Worm (Caenorhabditis elegans): ENCODE measurements around the gene dhs-27.

Gene dhs-27

DNA sequence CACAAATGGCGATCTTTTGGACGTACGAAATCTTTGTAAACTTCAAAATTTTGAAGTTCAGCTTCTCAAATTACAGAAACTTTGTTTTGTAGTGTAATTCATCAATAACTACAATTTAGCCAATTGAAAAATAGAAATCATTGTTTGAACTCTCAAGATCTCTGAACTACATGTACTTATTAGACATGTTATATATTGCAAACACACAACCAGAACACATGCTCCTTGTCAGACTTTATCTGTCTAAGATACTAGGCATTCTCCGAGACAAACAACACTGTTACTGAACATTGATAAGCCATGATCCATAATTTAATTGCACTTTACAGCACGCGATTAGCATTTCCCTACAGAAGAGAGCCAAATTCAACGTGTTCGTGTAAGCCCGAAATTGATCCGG lies 10.0 kb upstream of the dhs-27 start, which contains the start of gene ZK813.6:
Gene ZK813.6 (plus strand): TSS at position 301 of the 400 bp plus-strand sequence.
- no peak for TF ChIP-seq ztf-11 (tag; optimal IDR thresholded peaks at IDR 0.05)

DNA sequence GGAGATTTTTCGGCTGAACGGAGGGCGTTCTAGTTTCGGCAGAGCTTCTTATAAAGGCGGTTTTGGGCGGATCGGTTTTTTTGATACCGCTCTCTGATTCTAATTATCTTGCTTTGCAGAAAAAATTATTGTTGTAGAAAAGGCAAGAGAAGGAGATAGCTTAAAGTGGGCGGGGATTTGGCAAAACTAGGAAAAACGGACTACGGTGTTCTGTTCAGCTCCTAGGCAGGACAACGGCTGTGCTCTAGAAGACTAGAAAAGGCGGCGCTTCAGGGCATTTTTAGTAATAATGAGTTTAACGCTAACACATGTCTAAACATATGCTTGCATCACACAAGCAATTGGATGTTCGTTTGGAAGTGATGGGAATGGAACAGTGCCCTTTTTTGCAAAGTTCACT lies 4.6 kb upstream of the dhs-27 start, which contains the start of gene C04F6.7:
Gene C04F6.7 (minus strand): TSS at position 101 of the 400 bp plus-strand sequence.
- TF ChIP-seq tag-97 (GFP tag; IDR thresholded peaks at IDR 0.05) (no peak), D1046.2 (GFP tag; IDR thresholded peaks at IDR 0.05) (no peak), ZK337.2 (GFP tag; IDR thresholded peaks at IDR 0.05) (no peak), zag-1 (tag; optimal IDR thresholded peaks at IDR 0.05) (no peak), zfp-2 (tag; optimal IDR thresholded peaks at IDR 0.05) (no peak), F10B5.3 (tag; optimal IDR thresholded peaks at IDR 0.05) (no peak), Y105C5A.15 (GFP tag; IDR thresholded peaks at IDR 0.05) (no peak), nhr-6 (tag; optimal IDR thresholded peaks at IDR 0.05) (no peak), mxl-2 (GFP tag; conservative IDR thresholded peaks at IDR 0.05) (no peak), zip-2 (tag; optimal IDR thresholded peaks at IDR 0.05) (no peak), ztf-7 (tag; optimal IDR thresholded peaks at IDR 0.05) (no peak), skn-1 (tag; optimal IDR thresholded peaks at IDR 0.05) (no peak), hlh-30 (tag; optimal IDR thresholded peaks at IDR 0.05; ENCODE audit: insufficient read depth) (no peak), dmd-6 (GFP tag; IDR thresholded peaks at IDR 0.05) (no peak), daf-12 (tag; optimal IDR thresholded peaks at IDR 0.05) (no peak), ces-1 (GFP tag; optimal IDR thresholded peaks at IDR 0.05) (no peak), unc-130 (GFP tag; optimal IDR thresholded peaks at IDR 0.05) (no peak)

DNA sequence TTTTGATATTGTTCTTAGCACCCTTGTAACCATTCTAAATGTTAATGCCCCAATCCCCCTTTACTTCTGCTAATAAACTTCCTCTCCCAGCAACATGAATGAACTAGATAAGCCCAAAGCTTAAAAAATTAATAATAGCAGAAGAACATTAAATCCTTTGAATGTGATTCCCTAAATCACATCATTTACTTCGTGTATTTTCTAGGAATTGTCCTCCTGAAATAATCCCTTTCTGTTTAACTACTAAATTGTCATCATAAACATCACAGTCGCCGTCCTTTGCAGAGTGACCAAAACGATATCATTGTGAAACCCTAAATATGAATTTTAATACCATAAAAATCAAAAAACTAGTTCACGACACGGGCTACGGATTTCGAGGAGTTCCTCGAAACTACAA lies 1.6 kb upstream of the dhs-27 start:
- no peak for TF ChIP-seq F44E2.7 (GFP tag; IDR thresholded peaks at IDR 0.05)
- no peak for TF ChIP-seq attf-4 (tag; optimal IDR thresholded peaks at IDR 0.05)
- no peak for TF ChIP-seq nhr-48 (tag; optimal IDR thresholded peaks at IDR 0.05)
- no peak for TF ChIP-seq F26F4.8 (GFP tag; conservative IDR thresholded peaks at IDR 0.05)
- no peak for TF ChIP-seq hlh-30 (tag; optimal IDR thresholded peaks at IDR 0.05; ENCODE audit: insufficient read depth)
- TF ChIP-seq unc-62 (GFP tag; optimal IDR thresholded peaks at IDR 0.05 in 1 of 2): no peak
- TF ChIP-seq unc-62 (tag; optimal IDR thresholded peaks at IDR 0.05): no peak
- TF ChIP-seq snpc-1.2 (GFP tag; IDR thresholded peaks at IDR 0.05): no peak
- no peak for TF ChIP-seq egl-27 (tag; optimal IDR thresholded peaks at IDR 0.05)

DNA sequence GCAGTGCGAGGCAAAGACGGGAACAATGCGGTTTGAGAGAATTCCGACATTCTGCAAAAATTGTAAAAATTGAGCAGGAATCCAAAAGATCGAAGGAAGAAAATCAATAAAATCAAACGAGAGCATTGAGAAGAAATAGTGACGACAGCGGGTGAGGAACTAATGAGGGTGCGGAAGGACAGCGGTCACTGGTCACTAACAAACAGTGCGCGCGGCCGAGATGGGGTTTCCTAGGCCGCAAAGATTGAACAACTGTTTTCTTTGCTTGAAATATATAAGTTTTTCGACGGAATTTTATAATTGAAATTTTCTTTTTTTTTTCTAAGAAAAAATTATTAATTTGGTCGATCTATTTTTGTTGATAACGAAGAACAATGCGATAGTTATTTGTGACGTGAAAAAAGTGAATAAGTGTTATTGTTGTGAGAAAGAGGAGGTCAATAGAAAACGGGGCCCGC lies 2.9 kb downstream of the dhs-27 start, which contains the start of gene unc-78:
Gene unc-78 (minus strand): TSS at position 51 of the 458 bp plus-strand sequence.
- TF ChIP-seq mes-2 (tag; optimal IDR thresholded peaks at IDR 0.05; ENCODE audit: poor library complexity, severe bottlenecking) (peak; percentile 44), aha-1 (tag) (peak; percentile 58), lin-15B (tag; optimal IDR thresholded peaks at IDR 0.05) (no peak)

DNA sequence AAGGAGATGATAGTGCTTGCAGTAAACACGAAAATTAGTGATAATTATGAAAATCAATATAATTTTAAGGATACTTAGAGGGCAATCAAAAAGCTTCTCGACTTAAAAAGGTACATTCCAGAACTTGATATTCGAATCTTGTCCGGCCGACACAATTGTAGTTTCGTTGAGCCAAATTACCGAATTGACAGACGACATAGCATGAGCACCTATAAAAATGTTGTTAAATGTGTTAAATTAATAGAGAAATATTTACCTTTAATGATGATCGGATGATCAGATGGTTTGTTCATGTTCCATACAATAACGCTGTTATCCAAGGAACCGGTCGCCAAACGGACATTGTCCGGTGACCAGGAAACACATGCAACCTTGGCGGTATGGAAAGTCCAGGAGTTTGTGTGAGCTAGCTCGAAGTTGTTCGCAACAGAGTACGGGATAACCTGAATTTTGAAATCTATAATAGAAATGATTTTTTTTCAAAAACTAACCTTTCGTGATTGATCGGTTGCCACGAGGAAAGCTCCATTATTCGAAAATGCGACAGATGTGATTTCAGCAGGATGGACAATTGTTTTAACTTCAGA lies 5.7 kb downstream of the dhs-27 start:
- TF ChIP-seq skn-1 (tag; optimal IDR thresholded peaks at IDR 0.05) (no peak), dmd-6 (GFP tag; IDR thresholded peaks at IDR 0.05) (peak; percentile 33; the same call in 1 of the 2 replicates), saeg-2 (GFP tag; IDR thresholded peaks at IDR 0.05) (no peak), mxl-2 (GFP tag; conservative IDR thresholded peaks at IDR 0.05) (no peak), Y48G9A.11 (GFP tag; IDR thresholded peaks at IDR 0.05) (no peak), T20F7.1 (GFP tag; optimal IDR thresholded peaks at IDR 0.05) (peak; percentile 26), F26F4.8 (GFP tag; conservative IDR thresholded peaks at IDR 0.05) (no peak), daf-16 (GFP tag; optimal IDR thresholded peaks at IDR 0.05) (no peak), daf-16 (tag; optimal IDR thresholded peaks at IDR 0.05) (no peak), spr-1 (tag; optimal IDR thresholded peaks at IDR 0.05) (no peak), D1046.2 (GFP tag; IDR thresholded peaks at IDR 0.05) (0 out of 2 replicates have a peak, but pooled peaks have one; percentile 47), daf-8 (GFP tag; IDR thresholded peaks at IDR 0.05) (no peak), Y75B8A.6 (GFP tag; IDR thresholded peaks at IDR 0.05) (peak; percentile 43; the same call in 1 of the 2 replicates)

All from whole organism, L4 larva.